Fruit fly (Drosophila melanogaster): ENCODE results near the gene PIG-B.
A peak's percentile ranks its signal among the peaks of the same experiment; 100 is the strongest.

DNA sequence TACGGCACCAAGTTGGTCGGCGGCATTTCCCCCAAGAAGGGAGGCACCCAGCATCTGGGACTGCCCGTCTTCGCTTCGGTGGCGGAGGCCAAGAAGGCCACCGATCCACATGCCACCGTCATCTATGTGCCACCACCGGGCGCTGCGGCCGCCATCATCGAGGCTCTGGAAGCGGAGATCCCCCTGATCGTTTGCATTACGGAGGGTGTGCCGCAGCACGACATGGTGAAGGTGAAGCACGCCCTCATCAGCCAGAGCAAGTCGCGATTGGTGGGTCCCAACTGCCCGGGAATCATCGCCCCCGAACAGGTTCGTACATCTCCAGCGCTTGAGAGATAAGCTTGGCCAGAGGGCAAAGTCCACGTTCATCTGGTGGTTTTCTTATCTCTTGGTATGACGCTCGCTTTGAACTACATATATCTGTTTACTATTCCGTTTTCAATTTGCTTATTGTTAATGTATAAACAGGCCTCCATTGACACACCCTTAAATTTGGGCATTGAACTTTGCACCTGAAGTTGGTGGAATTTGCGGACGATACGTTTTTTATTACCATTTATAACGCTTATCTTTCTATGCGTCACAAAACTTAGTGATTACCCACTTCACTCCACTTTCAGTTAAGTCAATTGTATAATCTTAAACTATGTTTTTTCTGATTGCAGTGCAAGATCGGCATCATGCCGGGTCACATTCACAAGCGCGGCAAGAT lies 5.9 kb downstream of the PIG-B start:
- TF ChIP-seq EcR (GFP tag; optimal IDR thresholded peaks at IDR 0.05), result peak; percentile 80
- TF ChIP-seq CG15710 (tag; optimal IDR thresholded peaks at IDR 0.05), result peak; percentile 12
- TF ChIP-seq fd96Ca (GFP tag; IDR thresholded peaks at IDR 0.05), result no peak
- TF ChIP-seq CG4496 (GFP tag; IDR thresholded peaks at IDR 0.05), result peak; percentile 68; the same call in 2 of the 3 replicates
- peak; percentile 69 for TF ChIP-seq Pif1B (GFP tag; optimal IDR thresholded peaks at IDR 0.05)
- peak; percentile 56 for TF ChIP-seq CG12605 (GFP tag; IDR thresholded peaks at IDR 0.05)
- TF ChIP-seq CG34367 (tag; optimal IDR thresholded peaks at IDR 0.05), result peak; percentile 42
- TF ChIP-seq D1 (tag; optimal IDR thresholded peaks at IDR 0.05), result no peak
- TF ChIP-seq gl (tag; optimal IDR thresholded peaks at IDR 0.05), result peak; percentile 84
- no peak for TF ChIP-seq Pif1A (GFP tag; optimal IDR thresholded peaks at IDR 0.05)
- no peak for TF ChIP-seq CG9948 (tag; optimal IDR thresholded peaks at IDR 0.05)
